Fruit fly (Drosophila melanogaster): Measurements from ENCODE around the gene ClC-a.
A peak's percentile ranks its signal among the peaks of the same experiment; 100 is the strongest.

The ClC-a gene

dm6 chr3R:11818930-11819639 is 6.1 kb upstream of the ClC-a start, which contains the start of the genes COX5A and glo:
Gene COX5A, plus strand, starts transcription at chr3R:11819359.
Gene glo, minus strand, starts transcription at chr3R:11819420.
- TF ChIP-seq CG10348 (GFP tag; IDR thresholded peaks at IDR 0.05) (no peak), CG34367 (tag; optimal IDR thresholded peaks at IDR 0.05) (peak; percentile 26), CG15710 (tag; optimal IDR thresholded peaks at IDR 0.05) (peak; percentile 52), EcR (GFP tag; optimal IDR thresholded peaks at IDR 0.05) (no peak), rn (GFP tag; IDR thresholded peaks at IDR 0.05) (no peak), CG4496 (GFP tag; IDR thresholded peaks at IDR 0.05) (peak; percentile 45; the same call in 2 of the 3 replicates), CG14655 (GFP tag; optimal IDR thresholded peaks at IDR 0.05) (no peak), CG17806 (tag; optimal IDR thresholded peaks at IDR 0.05) (peak; percentile 21), D1 (tag; optimal IDR thresholded peaks at IDR 0.05) (no peak), CG8159 (tag; optimal IDR thresholded peaks at IDR 0.05) (peak; percentile 22), CG8301 (tag; optimal IDR thresholded peaks at IDR 0.05) (peak; percentile 23), Pif1B (GFP tag; optimal IDR thresholded peaks at IDR 0.05) (no peak), CG9948 (tag; optimal IDR thresholded peaks at IDR 0.05) (peak; percentile 9), Snoo (tag; optimal IDR thresholded peaks at IDR 0.05) (peak; percentile 43), gl (tag; optimal IDR thresholded peaks at IDR 0.05) (no peak), CG12605 (GFP tag; IDR thresholded peaks at IDR 0.05) (peak; percentile 43; the same call in 1 of the 2 replicates), Pif1A (GFP tag; optimal IDR thresholded peaks at IDR 0.05) (no peak), Ets98B (GFP tag; IDR thresholded peaks at IDR 0.05) (peak; percentile 63), CG13204 (GFP tag; optimal IDR thresholded peaks at IDR 0.05) (no peak), CG32121 (GFP tag; IDR thresholded peaks at IDR 0.05) (no peak), fd96Ca (GFP tag; IDR thresholded peaks at IDR 0.05) (no peak; the same call in 2 of the 3 replicates)

- TF ChIP-seq Pif1B (GFP tag; optimal IDR thresholded peaks at IDR 0.05) = no peak
- no peak for TF ChIP-seq Ets98B (GFP tag; IDR thresholded peaks at IDR 0.05)
- TF ChIP-seq CG34367 (tag; optimal IDR thresholded peaks at IDR 0.05) = no peak
- TF ChIP-seq CG12605 (GFP tag; IDR thresholded peaks at IDR 0.05) = no peak
- no peak for TF ChIP-seq CG32121 (GFP tag; IDR thresholded peaks at IDR 0.05)
- no peak for TF ChIP-seq CG4496 (GFP tag; IDR thresholded peaks at IDR 0.05)
- TF ChIP-seq CG8159 (tag; optimal IDR thresholded peaks at IDR 0.05) = no peak
- no peak for TF ChIP-seq fd96Ca (GFP tag; IDR thresholded peaks at IDR 0.05)
- TF ChIP-seq CG9948 (tag; optimal IDR thresholded peaks at IDR 0.05) = no peak
- no peak for TF ChIP-seq gl (tag; optimal IDR thresholded peaks at IDR 0.05)
These were observed 528 bp downstream of the ClC-a start for dm6 chr3R:11812479-11812878.

dm6 chr3R:11810831-11811484 is 2.0 kb downstream of the ClC-a start:
- TF ChIP-seq CG32121 (GFP tag; IDR thresholded peaks at IDR 0.05) (no peak), CG8159 (tag; optimal IDR thresholded peaks at IDR 0.05) (no peak), Pif1A (GFP tag; optimal IDR thresholded peaks at IDR 0.05) (no peak), CG8301 (tag; optimal IDR thresholded peaks at IDR 0.05) (no peak), Ets98B (GFP tag; IDR thresholded peaks at IDR 0.05) (no peak), CG34367 (tag; optimal IDR thresholded peaks at IDR 0.05) (no peak), CG9948 (tag; optimal IDR thresholded peaks at IDR 0.05) (no peak), CG4496 (GFP tag; IDR thresholded peaks at IDR 0.05) (no peak), gl (tag; optimal IDR thresholded peaks at IDR 0.05) (no peak), CG14655 (GFP tag; optimal IDR thresholded peaks at IDR 0.05) (no peak), Pif1B (GFP tag; optimal IDR thresholded peaks at IDR 0.05) (no peak), fd96Ca (GFP tag; IDR thresholded peaks at IDR 0.05) (no peak), CG17806 (tag; optimal IDR thresholded peaks at IDR 0.05) (no peak), rn (GFP tag; IDR thresholded peaks at IDR 0.05) (no peak), CG13204 (GFP tag; optimal IDR thresholded peaks at IDR 0.05) (no peak), EcR (GFP tag; optimal IDR thresholded peaks at IDR 0.05) (no peak), CG15710 (tag; optimal IDR thresholded peaks at IDR 0.05) (no peak), CG12605 (GFP tag; IDR thresholded peaks at IDR 0.05) (no peak), D1 (tag; optimal IDR thresholded peaks at IDR 0.05) (no peak), Snoo (tag; optimal IDR thresholded peaks at IDR 0.05) (no peak)

- TF ChIP-seq CG14655 (GFP tag; optimal IDR thresholded peaks at IDR 0.05) (no peak), CG13204 (GFP tag; optimal IDR thresholded peaks at IDR 0.05) (no peak), Pif1A (GFP tag; optimal IDR thresholded peaks at IDR 0.05) (no peak)
These were observed 3.4 kb downstream of the ClC-a start for dm6 chr3R:11809620-11810019.

DNA sequence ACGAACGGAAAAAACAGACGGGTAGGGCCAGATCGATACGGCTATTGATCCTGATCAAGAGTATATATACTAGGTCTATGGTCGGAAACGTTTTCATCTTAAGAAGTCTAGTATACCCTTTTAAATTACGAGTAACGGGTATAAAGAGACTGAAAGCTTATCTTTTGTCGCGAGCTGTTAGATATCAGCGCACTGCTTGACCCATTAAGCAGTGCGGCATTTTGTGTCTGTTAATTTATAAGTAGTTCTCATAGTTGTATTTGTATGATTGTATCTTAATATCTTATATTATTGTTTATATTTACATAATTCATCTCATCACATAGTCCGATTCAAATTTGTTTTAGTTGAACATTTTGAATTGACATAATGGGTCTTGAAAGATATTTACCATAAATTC is 5.4 kb downstream of the ClC-a start:
- TF ChIP-seq rn (GFP tag; IDR thresholded peaks at IDR 0.05) (no peak), D1 (tag; optimal IDR thresholded peaks at IDR 0.05) (no peak), CG17806 (tag; optimal IDR thresholded peaks at IDR 0.05) (no peak), CG15710 (tag; optimal IDR thresholded peaks at IDR 0.05) (no peak), EcR (GFP tag; optimal IDR thresholded peaks at IDR 0.05) (no peak), CG8159 (tag; optimal IDR thresholded peaks at IDR 0.05) (no peak), Ets98B (GFP tag; IDR thresholded peaks at IDR 0.05) (no peak)

DNA sequence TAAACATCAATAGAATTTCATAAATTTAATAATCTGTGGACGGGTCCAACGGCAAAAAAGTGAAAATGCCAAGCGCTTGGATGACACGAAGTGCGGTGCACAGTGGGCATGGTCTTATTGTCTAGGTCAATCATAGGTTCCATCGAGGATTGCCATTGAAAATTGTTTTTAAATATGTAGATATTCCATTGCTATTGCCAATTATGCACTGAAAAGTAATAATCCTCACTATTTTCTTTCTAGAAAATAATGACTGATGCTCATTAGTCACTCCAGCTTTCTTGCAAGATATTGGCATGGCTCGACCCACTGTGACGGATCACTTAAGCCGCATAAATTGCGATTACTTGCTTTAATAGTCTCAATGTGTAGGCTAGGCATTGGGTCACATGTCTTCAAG is 6.3 kb downstream of the ClC-a start:
- peak; percentile 49 for TF ChIP-seq CG8301 (tag; optimal IDR thresholded peaks at IDR 0.05)
- TF ChIP-seq Pif1A (GFP tag; optimal IDR thresholded peaks at IDR 0.05) = peak; percentile 72
- TF ChIP-seq gl (tag; optimal IDR thresholded peaks at IDR 0.05) = no peak
- peak; percentile 42 for TF ChIP-seq CG34367 (tag; optimal IDR thresholded peaks at IDR 0.05)
- TF ChIP-seq Pif1B (GFP tag; optimal IDR thresholded peaks at IDR 0.05) = peak; percentile 17
- TF ChIP-seq CG4496 (GFP tag; IDR thresholded peaks at IDR 0.05) = peak; percentile 67
- TF ChIP-seq CG10348 (GFP tag; IDR thresholded peaks at IDR 0.05) = no peak
- TF ChIP-seq CG9948 (tag; optimal IDR thresholded peaks at IDR 0.05) = peak; percentile 43
- TF ChIP-seq CG13204 (GFP tag; optimal IDR thresholded peaks at IDR 0.05) = no peak
- peak; percentile 57 for TF ChIP-seq CG8159 (tag; optimal IDR thresholded peaks at IDR 0.05)
- TF ChIP-seq CG15710 (tag; optimal IDR thresholded peaks at IDR 0.05) = peak; percentile 45
- no peak for TF ChIP-seq rn (GFP tag; IDR thresholded peaks at IDR 0.05)
- TF ChIP-seq Ets98B (GFP tag; IDR thresholded peaks at IDR 0.05) = peak; percentile 56
- peak; percentile 31; the same call in 1 of the 2 replicates for TF ChIP-seq CG32121 (GFP tag; IDR thresholded peaks at IDR 0.05)
- no peak for TF ChIP-seq EcR (GFP tag; optimal IDR thresholded peaks at IDR 0.05)
- peak; percentile 23 for TF ChIP-seq Snoo (tag; optimal IDR thresholded peaks at IDR 0.05)
- no peak for TF ChIP-seq D1 (tag; optimal IDR thresholded peaks at IDR 0.05)
- TF ChIP-seq fd96Ca (GFP tag; IDR thresholded peaks at IDR 0.05) = peak; percentile 66; the same call in 2 of the 3 replicates
- TF ChIP-seq CG14655 (GFP tag; optimal IDR thresholded peaks at IDR 0.05) = peak; percentile 59
- TF ChIP-seq CG12605 (GFP tag; IDR thresholded peaks at IDR 0.05) = peak; percentile 34; the same call in 1 of the 2 replicates
- peak; percentile 52 for TF ChIP-seq CG17806 (tag; optimal IDR thresholded peaks at IDR 0.05)

Data from whole organism, pupa.